Fruit fly (Drosophila melanogaster) whole organism, embryonic: ENCODE measurements around the gene mahe.

Experiments
- CG14441 ChIP-seq: fragments of 200-800 bp; sonication (Bioruptor generic); IDR thresholded peaks from 2 replicates; pipeline ENCODE4 v1.3.6; 2022; ENCODE audit warnings: missing biosample characterization, missing genetic modification characterization
- CG14667 ChIP-seq: fragments of 200-800 bp; sonication (Bioruptor generic); IDR thresholded peaks from 2 replicates; pipeline ENCODE4 v1.3.6; 2022; ENCODE audit warnings: missing biosample characterization, missing genetic modification characterization
- CG17328 ChIP-seq: fragments of 200-800 bp; sonication (Bioruptor generic); IDR thresholded peaks from 2 replicates; pipeline ENCODE4 v1.3.6; 2022; ENCODE audit warnings: missing biosample characterization, missing genetic modification characterization
- CG17802 ChIP-seq: fragments of 200-800 bp; sonication (Bioruptor generic); optimal IDR thresholded peaks from 2 replicates; lab custom pipeline; 2018; ENCODE audit warnings: missing biosample characterization, mild to moderate bottlenecking, missing genetic modification characterization, moderate library complexity
- CG18262 ChIP-seq: fragments of 200-800 bp; optimal IDR thresholded peaks from 3 replicates; lab custom pipeline; 2019; ENCODE audit warnings: missing biosample characterization, mild to moderate bottlenecking, missing genetic modification characterization, moderate library complexity
- CG2875 ChIP-seq: fragments of 200-800 bp; sonication (Bioruptor generic); optimal IDR thresholded peaks from 2 replicates; lab custom pipeline; 2017; ENCODE audit warnings: missing biosample characterization, mild to moderate bottlenecking, missing genetic modification characterization, missing genetic modification reagents
- CG30431 ChIP-seq: fragments of 200-800 bp; sonication (Bioruptor generic); optimal IDR thresholded peaks from 2 replicates; lab custom pipeline; 2017; ENCODE audit warnings: missing biosample characterization, missing genetic modification characterization
- CG31388 ChIP-seq: fragments of 200-800 bp; sonication (Bioruptor generic); optimal IDR thresholded peaks from 2 replicates; lab custom pipeline; 2016; ENCODE audit warnings: missing biosample characterization, missing genetic modification characterization
- CG32772 ChIP-seq: fragments of 200-800 bp; sonication (Bioruptor generic); IDR thresholded peaks from 2 replicates; pipeline ENCODE4 v1.3.6; 2022; ENCODE audit warnings: missing biosample characterization, missing genetic modification characterization
- CG33557 ChIP-seq: fragments of 200-800 bp; sonication (Bioruptor generic); optimal IDR thresholded peaks from 2 replicates; lab custom pipeline; 2019; ENCODE audit warnings: missing biosample characterization, mild to moderate bottlenecking, missing genetic modification characterization, moderate library complexity
- CG3726 ChIP-seq: fragments of 200-800 bp; sonication (Bioruptor generic); IDR thresholded peaks from 3 replicates; pipeline ENCODE4, ENCODE4 v1.3.6; 2022; ENCODE audit warnings: missing biosample characterization, missing genetic modification characterization
- CG4328 ChIP-seq: fragments of 200-800 bp; sonication (Bioruptor generic); optimal IDR thresholded peaks from 3 replicates; lab custom pipeline; 2017; ENCODE audit warnings: missing biosample characterization, missing genetic modification reagents, missing genetic modification characterization
- CG4424 ChIP-seq: fragments of 200-800 bp; sonication (Bioruptor generic); optimal IDR thresholded peaks from 3 replicates; lab custom pipeline; 2016; ENCODE audit warnings: missing biosample characterization, missing genetic modification characterization
- CG6765 ChIP-seq: fragments of 200-800 bp; sonication (Bioruptor generic); optimal IDR thresholded peaks from 3 replicates; lab custom pipeline; 2017; ENCODE audit warnings: missing biosample characterization, mild to moderate bottlenecking, missing genetic modification characterization
- CG6854 ChIP-seq: fragments of 200-800 bp; sonication (Bioruptor generic); optimal IDR thresholded peaks from 3 replicates; lab custom pipeline; 2017; ENCODE audit warnings: missing biosample characterization, mild to moderate bottlenecking, missing genetic modification characterization
- CG7928 ChIP-seq: fragments of 200-800 bp; sonication (Bioruptor generic); optimal IDR thresholded peaks from 2 replicates; lab custom pipeline; 2017; ENCODE audit warnings: missing biosample characterization, mild to moderate bottlenecking, missing genetic modification characterization
- CG8478 ChIP-seq: fragments of >200 bp; optimal IDR thresholded peaks from 2 replicates; lab custom pipeline; 2018
- CrebB ChIP-seq: fragments of 200-800 bp; sonication (Bioruptor generic); optimal IDR thresholded peaks from 3 replicates; lab custom pipeline; 2018; ENCODE audit warnings: missing biosample characterization, mild to moderate bottlenecking, missing genetic modification characterization
- D19A ChIP-seq: fragments of 200-800 bp; optimal IDR thresholded peaks from 3 replicates; lab custom pipeline; 2019; ENCODE audit warnings: missing biosample characterization, mild to moderate bottlenecking, missing genetic modification characterization, moderate library complexity
- Deaf1 ChIP-seq: fragments of 200-800 bp; optimal IDR thresholded peaks from 3 replicates; lab custom pipeline; 2019; ENCODE audit warnings: missing biosample characterization, mild to moderate bottlenecking, missing genetic modification characterization, moderate library complexity
- Dip3 ChIP-seq: fragments of 200-800 bp; sonication (Bioruptor generic); optimal IDR thresholded peaks from 3 replicates; lab custom pipeline; 2016; ENCODE audit warnings: missing biosample characterization, missing genetic modification characterization
- Ets97D ChIP-seq: fragments of 200-800 bp; sonication (Bioruptor generic); optimal IDR thresholded peaks from 3 replicates; lab custom pipeline; 2016; ENCODE audit warnings: missing biosample characterization, missing genetic modification characterization
- HLH3B ChIP-seq: fragments of 200-800 bp; sonication (Bioruptor generic); IDR thresholded peaks from 2 replicates; pipeline ENCODE4 v1.3.6; 2022; ENCODE audit warnings: missing biosample characterization, missing genetic modification characterization
- HLHmδ ChIP-seq: fragments of 200-800 bp; sonication (Bioruptor generic); optimal IDR thresholded peaks from 2 replicates; lab custom pipeline; 2018; ENCODE audit warnings: missing biosample characterization, mild to moderate bottlenecking, missing genetic modification characterization, moderate library complexity
- Hmr ChIP-seq: fragments of 200-800 bp; sonication (Bioruptor generic); optimal IDR thresholded peaks from 3 replicates; lab custom pipeline; 2017; ENCODE audit warnings: mild to moderate bottlenecking, missing biosample characterization, missing genetic modification reagents, missing genetic modification characterization
- MBD-R2 ChIP-seq: fragments of 200-800 bp; sonication (Bioruptor generic); IDR thresholded peaks from 2 replicates; pipeline ENCODE4 v1.3.6; 2022; ENCODE audit warnings: missing biosample characterization, missing genetic modification characterization
- Med ChIP-seq: fragments of 200-800 bp; sonication (Bioruptor generic); peaks from one replicate; lab custom pipeline; 2016; ENCODE audit warnings: missing biosample characterization, missing genetic modification characterization, mild to moderate bottlenecking, inconsistent platforms, moderate library complexity
- NK7.1 ChIP-seq: fragments of 200-800 bp; sonication (Bioruptor generic); optimal IDR thresholded peaks from 3 replicates; lab custom pipeline; 2016; ENCODE audit warnings: missing biosample characterization, missing genetic modification characterization
- Oaz ChIP-seq: fragments of 200-800 bp; sonication (Bioruptor generic); IDR thresholded peaks from 2 replicates; pipeline ENCODE4 v1.3.6; 2022; ENCODE audit warnings: missing biosample characterization, missing genetic modification characterization
- Pdp1 ChIP-seq, 2 experiments: fragments of 200-800 bp; sonication (Bioruptor generic); optimal IDR thresholded peaks; 3 replicates each; lab custom pipeline; 2016; ENCODE audit warnings: missing biosample characterization in 2 of 2, missing genetic modification characterization in 2 of 2, mild to moderate bottlenecking in 1 of 2, moderate library complexity in 1 of 2
- Side ChIP-seq: fragments of 200-800 bp; sonication (Bioruptor generic); optimal IDR thresholded peaks from 2 replicates; lab custom pipeline; 2016; ENCODE audit warnings: missing biosample characterization, missing genetic modification characterization
- Ssrp ChIP-seq: fragments of 200-800 bp; sonication (Bioruptor generic); optimal IDR thresholded peaks from 2 replicates; lab custom pipeline; 2018; ENCODE audit warnings: missing biosample characterization, mild to moderate bottlenecking, missing genetic modification characterization, moderate library complexity
- ato ChIP-seq: fragments of 200-800 bp; sonication (Bioruptor generic); IDR thresholded peaks from 2 replicates; pipeline ENCODE4 v1.3.6; 2022; ENCODE audit warnings: missing biosample characterization, missing genetic modification characterization; ENCODE audit not compliant: partially characterized antibody
- bab2 ChIP-seq: fragments of 200-800 bp; sonication (Bioruptor generic); optimal IDR thresholded peaks from 2 replicates; lab custom pipeline; 2016; ENCODE audit warnings: missing biosample characterization, missing genetic modification characterization
- cad ChIP-seq: fragments of >200 bp; optimal IDR thresholded peaks from 2 replicates; lab custom pipeline; 2017; ENCODE audit warnings: missing biosample characterization, missing genetic modification characterization
- chn ChIP-seq: fragments of 200-800 bp; sonication (Bioruptor generic); optimal IDR thresholded peaks from 2 replicates; lab custom pipeline; 2016; ENCODE audit warnings: missing biosample characterization, missing genetic modification characterization
- danr ChIP-seq: fragments of 200-800 bp; sonication (Bioruptor generic); IDR thresholded peaks from 2 replicates; pipeline ENCODE4 v1.3.6; 2022; ENCODE audit warnings: missing biosample characterization, missing genetic modification characterization
- fd102C ChIP-seq: fragments of 200-800 bp; sonication (Bioruptor generic); optimal IDR thresholded peaks from 2 replicates; lab custom pipeline; 2018; ENCODE audit warnings: missing biosample characterization, mild to moderate bottlenecking, missing genetic modification characterization, moderate library complexity
- gcm2 ChIP-seq: fragments of 200-800 bp; sonication (Bioruptor generic); optimal IDR thresholded peaks from 2 replicates; lab custom pipeline; 2016; ENCODE audit warnings: missing biosample characterization, missing genetic modification characterization
- klu ChIP-seq: fragments of 200-800 bp; sonication (Bioruptor generic); IDR thresholded peaks from 2 replicates; pipeline ENCODE4 v1.3.6; 2022; ENCODE audit warnings: missing biosample characterization, missing genetic modification characterization
- lab ChIP-seq: fragments of 200-800 bp; sonication (Bioruptor generic); optimal IDR thresholded peaks from 3 replicates; lab custom pipeline; 2017; ENCODE audit warnings: missing biosample characterization, missing genetic modification characterization, mild to moderate bottlenecking, moderate library complexity, missing genetic modification reagents
- oc ChIP-seq: fragments of 200-800 bp; sonication (Bioruptor generic); optimal IDR thresholded peaks from 2 replicates; lab custom pipeline; 2018; ENCODE audit warnings: missing biosample characterization, mild to moderate bottlenecking, missing genetic modification characterization, moderate library complexity
- odd ChIP-seq: fragments of 200-800 bp; sonication (Bioruptor generic); optimal IDR thresholded peaks from 2 replicates; lab custom pipeline; 2017; ENCODE audit warnings: missing biosample characterization, mild to moderate bottlenecking, missing genetic modification characterization
- phol ChIP-seq: fragments of 200-800 bp; sonication (Bioruptor generic); optimal IDR thresholded peaks from 3 replicates; lab custom pipeline; 2018; ENCODE audit warnings: missing biosample characterization, mild to moderate bottlenecking, missing genetic modification characterization, moderate library complexity
- ranshi ChIP-seq: fragments of 200-800 bp; sonication (Bioruptor generic); IDR thresholded peaks from 2 replicates; pipeline ENCODE4 v1.3.6; 2022; ENCODE audit warnings: missing biosample characterization, missing genetic modification characterization
- schlank ChIP-seq: fragments of 200-800 bp; sonication (Bioruptor generic); optimal IDR thresholded peaks from 2 replicates; lab custom pipeline; 2018; ENCODE audit warnings: missing biosample characterization, mild to moderate bottlenecking, missing genetic modification characterization
- sr ChIP-seq: fragments of 200-800 bp; sonication (Bioruptor generic); IDR thresholded peaks from 3 replicates; pipeline ENCODE4 v1.3.6; 2022; ENCODE audit warnings: missing biosample characterization, missing genetic modification characterization
- tap ChIP-seq: fragments of 200-800 bp; optimal IDR thresholded peaks from 3 replicates; lab custom pipeline; 2019; ENCODE audit warnings: missing biosample characterization, mild to moderate bottlenecking, missing genetic modification characterization, moderate library complexity
- tll ChIP-seq, 2 experiments: fragments of 200-800 bp in 1 of 2; fragments of >200 bp in 1 of 2; sonication (Bioruptor generic) in 1 of 2; optimal IDR thresholded peaks; 2 replicates each; lab custom pipeline; 2017 to 2019; ENCODE audit warnings: missing biosample characterization in 2 of 2, missing genetic modification characterization in 2 of 2, mild to moderate bottlenecking in 1 of 2, moderate library complexity in 1 of 2
- unc-4 ChIP-seq: fragments of 200-800 bp; sonication (Bioruptor generic); IDR thresholded peaks from 2 replicates; pipeline ENCODE4 v1.3.6; 2022; ENCODE audit warnings: missing biosample characterization, missing genetic modification characterization; ENCODE audit not compliant: partially characterized antibody

The mahe gene

dm6 chrX:7920081-7920688, 11.0 kb downstream of the mahe start, which contains the start of the genes hdm and Ykt6 (continued):
- TF ChIP-seq Side (peak; percentile 87), CrebB (tag; lab: Kevin White, UChicago) (peak; percentile 59), CG8478 (no peak), chn (peak; percentile 76), schlank (peak; percentile 64), ranshi (peak; percentile 82), CG32772 (GFP tag; lab: Robert Waterston, UW) (peak; percentile 50; the same call in 1 of the 2 replicates), Oaz (GFP tag; lab: Robert Waterston, UW) (0 out of 2 replicates have a peak, but pooled peaks have one; percentile 40), sr (GFP tag; lab: Robert Waterston, UW) (0 out of 3 replicates have a peak, but pooled peaks have one; percentile 9), D19A (tag; lab: Kevin White, UChicago) (peak; percentile 59), CG31388 (GFP tag; lab: Kevin White, UChicago) (peak; percentile 8), gcm2 (GFP tag; lab: Kevin White, UChicago) (no peak), Ssrp (tag; lab: Kevin White, UChicago) (peak; percentile 53), CG4424 (peak; percentile 74), tap (no peak), CG17328 (GFP tag; lab: Robert Waterston, UW) (peak; percentile 80), lab (GFP tag; lab: Kevin White, UChicago) (no peak), bab2 (peak; percentile 85), Pdp1 (GFP tag; optimal IDR thresholded peaks at IDR 0.05; lab: Kevin White, UChicago) (peak; percentile 78 to 80), Med (GFP tag; lab: Kevin White, UChicago) (peak; percentile 97), NK7.1 (GFP tag; lab: Kevin White, UChicago) (peak; percentile 51), ato (GFP tag; lab: Robert Waterston, UW) (peak; percentile 86), MBD-R2 (peak; percentile 88), unc-4 (GFP tag; lab: Robert Waterston, UW) (peak; percentile 97), Deaf1 (peak; percentile 60), tll (GFP tag; optimal IDR thresholded peaks at IDR 0.05; lab: Kevin White, UChicago) (no peak), Ets97D (GFP tag; lab: Kevin White, UChicago) (peak; percentile 73), HLHmδ (GFP tag; lab: Kevin White, UChicago) (no peak), oc (no peak), klu (GFP tag; lab: Robert Waterston, UW) (no peak), CG33557 (GFP tag; lab: Kevin White, UChicago) (peak; percentile 66), CG17802 (tag; lab: Kevin White, UChicago) (peak; percentile 17), CG14667 (peak; percentile 71), danr (peak; percentile 71; the same call in 1 of the 2 replicates), Dip3 (GFP tag; lab: Kevin White, UChicago) (peak; percentile 74), CG18262 (peak; percentile 69), CG3726 (GFP tag; lab: Robert Waterston, UW) (0 out of 3 replicates have a peak, but pooled peaks have one; percentile 63), fd102C (no peak), odd (GFP tag; lab: Kevin White, UChicago) (no peak), CG6765 (GFP tag; lab: Kevin White, UChicago) (peak; percentile 37), HLH3B (peak; percentile 77), CG6854 (GFP tag; lab: Kevin White, UChicago) (no peak), CG30431 (GFP tag; lab: Kevin White, UChicago) (peak; percentile 42), cad (no peak), phol (tag; lab: Kevin White, UChicago) (peak; percentile 77), CG2875 (GFP tag; lab: Kevin White, UChicago) (peak; percentile 55), CG14441 (GFP tag; lab: Robert Waterston, UW) (peak; percentile 84), CG4328 (GFP tag; lab: Kevin White, UChicago) (peak; percentile 9), Hmr (GFP tag; lab: Kevin White, UChicago) (no peak), CG7928 (GFP tag; lab: Kevin White, UChicago) (peak; percentile 51)
